Fruit fly (Drosophila melanogaster): ENCODE measurements around the gene nau.
A peak's percentile ranks its signal among the peaks of the same experiment; 100 is the strongest.

Gene nau

DNA sequence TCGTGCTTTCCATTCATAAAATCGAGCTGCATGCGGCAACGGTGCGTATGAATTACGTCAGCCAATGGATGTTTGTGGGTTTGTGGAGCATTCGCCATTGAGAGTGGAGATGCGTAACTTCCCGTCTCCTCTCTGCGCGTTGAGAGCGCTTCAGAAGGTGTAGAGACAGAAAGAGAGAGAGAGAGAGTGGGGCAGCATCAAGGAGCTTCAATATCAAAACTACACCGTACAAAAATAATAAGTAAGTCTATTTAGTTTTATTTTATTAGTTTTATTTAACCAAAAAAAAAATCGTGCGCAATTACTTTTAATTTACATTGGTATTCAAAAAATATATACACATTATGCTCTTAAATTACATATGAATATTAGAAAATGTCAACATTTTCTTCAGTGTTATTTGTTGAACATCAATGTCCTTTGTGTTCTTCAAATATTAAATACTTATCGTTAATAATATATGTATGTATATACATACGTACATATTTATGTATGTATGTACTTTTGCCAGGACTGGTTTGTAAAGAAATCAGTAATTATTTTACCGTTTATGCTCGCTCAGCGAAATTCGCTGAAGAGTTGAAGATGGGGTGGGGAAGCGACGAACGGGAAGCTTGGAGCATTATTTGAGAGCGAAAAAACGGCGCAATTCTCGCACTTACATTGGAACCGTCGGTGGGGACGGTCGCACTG is 4.7 kb upstream of the nau start, which contains the start of gene CG10365 (continued):
- TF ChIP-seq CG9727 (GFP tag; optimal IDR thresholded peaks at IDR 0.05) (peak; percentile 92), grn (GFP tag; optimal IDR thresholded peaks at IDR 0.05) (no peak), Optix (GFP tag; IDR thresholded peaks at IDR 0.05) (no peak), CG3281 (GFP tag; optimal IDR thresholded peaks at IDR 0.05) (peak; percentile 86), CG7839 (tag; optimal IDR thresholded peaks at IDR 0.05) (peak; percentile 96), Poxn (GFP tag; IDR thresholded peaks at IDR 0.05) (peak; percentile 54; the same call in 1 of the 2 replicates), Usf (GFP tag; optimal IDR thresholded peaks at IDR 0.05) (peak; percentile 25), CoRest (tag; optimal IDR thresholded peaks at IDR 0.05) (peak; percentile 93), sens (GFP tag) (peak; percentile 57), CG13424 (tag; optimal IDR thresholded peaks at IDR 0.05) (peak; percentile 92), nerfin-1 (tag; optimal IDR thresholded peaks at IDR 0.05) (peak; percentile 80), CG34422 (GFP tag; IDR thresholded peaks at IDR 0.05) (peak; percentile 76), CG15514 (GFP tag; optimal IDR thresholded peaks at IDR 0.05) (peak; percentile 21), Fer1 (GFP tag; optimal IDR thresholded peaks at IDR 0.05) (peak; percentile 89), bigmax (GFP tag; optimal IDR thresholded peaks at IDR 0.05) (no peak), cato (GFP tag; optimal IDR thresholded peaks at IDR 0.05; ENCODE audit: borderline replicate concordance) (peak; percentile 23), Rx (GFP tag; IDR thresholded peaks at IDR 0.05) (no peak), CG6272 (GFP tag; IDR thresholded peaks at IDR 0.05) (peak; percentile 32; the same call in 1 of the 2 replicates), slbo (GFP tag; IDR thresholded peaks at IDR 0.05) (peak; percentile 94), CG1024 (GFP tag; IDR thresholded peaks at IDR 0.05) (peak; percentile 60), CG12219 (GFP tag; optimal IDR thresholded peaks at IDR 0.05) (peak; percentile 59), sc (optimal IDR thresholded peaks at IDR 0.05) (no peak), sc (GFP tag; optimal IDR thresholded peaks at IDR 0.05) (peak; percentile 24), CG4617 (GFP tag; optimal IDR thresholded peaks at IDR 0.05; ENCODE audit: borderline replicate concordance) (peak; percentile 3), h (optimal IDR thresholded peaks at IDR 0.05) (no peak), Dfd (GFP tag; optimal IDR thresholded peaks at IDR 0.05) (no peak), tio (GFP tag; optimal IDR thresholded peaks at IDR 0.05) (peak; percentile 59), Chrac-16 (GFP tag; optimal IDR thresholded peaks at IDR 0.05) (peak; percentile 74), CG18619 (GFP tag; optimal IDR thresholded peaks at IDR 0.05) (peak; percentile 79), H15 (GFP tag; IDR thresholded peaks at IDR 0.05) (peak; percentile 67), danr (GFP tag; IDR thresholded peaks at IDR 0.05) (peak; percentile 50; the same call in 1 of the 2 replicates), ssp (GFP tag; IDR thresholded peaks at IDR 0.05) (peak; percentile 65), CG5953 (GFP tag; IDR thresholded peaks at IDR 0.05) (peak; percentile 63; the same call in 1 of the 2 replicates), B-H2 (GFP tag; optimal IDR thresholded peaks at IDR 0.05) (peak; percentile 59), seq (GFP tag; IDR thresholded peaks at IDR 0.05) (peak; percentile 67), vvl (GFP tag; IDR thresholded peaks at IDR 0.05) (peak; percentile 93)

DNA sequence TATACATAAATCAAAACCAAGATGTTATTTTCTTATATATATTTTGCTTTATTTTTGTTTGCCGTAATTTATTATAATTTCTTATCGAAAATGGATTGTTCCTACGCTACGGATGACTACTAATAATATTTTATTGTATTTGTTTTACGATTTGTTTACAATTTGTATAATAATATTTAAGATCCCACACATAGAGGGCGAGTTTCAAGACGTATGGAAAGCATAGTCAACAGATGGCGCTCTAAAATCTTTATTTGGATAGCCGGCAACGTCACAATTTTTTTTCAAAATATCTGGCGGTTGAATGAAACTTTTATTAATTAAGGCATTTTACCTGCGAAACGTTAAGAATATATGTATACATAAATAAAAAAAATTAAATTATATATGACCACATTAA is 3.8 kb upstream of the nau start:
- TF ChIP-seq CG15696 (tag; optimal IDR thresholded peaks at IDR 0.05) (peak; percentile 64), Dp (GFP tag; optimal IDR thresholded peaks at IDR 0.05) (peak; percentile 95), CG1792 (GFP tag; optimal IDR thresholded peaks at IDR 0.05) (no peak), MESR4 (GFP tag; optimal IDR thresholded peaks at IDR 0.05) (no peak), dan (GFP tag; IDR thresholded peaks at IDR 0.05) (no peak), Hey (tag; optimal IDR thresholded peaks at IDR 0.05) (no peak), HHEX (GFP tag; optimal IDR thresholded peaks at IDR 0.05) (no peak), CG2889 (GFP tag; IDR thresholded peaks at IDR 0.05) (no peak), Hsf (GFP tag; optimal IDR thresholded peaks at IDR 0.05) (no peak), CG31365 (tag; optimal IDR thresholded peaks at IDR 0.05) (no peak), Awh (GFP tag; IDR thresholded peaks at IDR 0.05) (no peak), CG13123 (GFP tag; optimal IDR thresholded peaks at IDR 0.05) (no peak), CG9609 (GFP tag; optimal IDR thresholded peaks at IDR 0.05) (no peak), CG9437 (GFP tag; optimal IDR thresholded peaks at IDR 0.05) (no peak), Xbp1 (GFP tag; optimal IDR thresholded peaks at IDR 0.05) (peak; percentile 55), slbo (GFP tag; IDR thresholded peaks at IDR 0.05) (peak; percentile 56), CG11695 (GFP tag; IDR thresholded peaks at IDR 0.05) (no peak), Poxn (GFP tag; IDR thresholded peaks at IDR 0.05) (no peak), CG15011 (GFP tag; optimal IDR thresholded peaks at IDR 0.05) (no peak)
